Worm (Caenorhabditis elegans): ENCODE results near the gene msp-55.

DNA sequence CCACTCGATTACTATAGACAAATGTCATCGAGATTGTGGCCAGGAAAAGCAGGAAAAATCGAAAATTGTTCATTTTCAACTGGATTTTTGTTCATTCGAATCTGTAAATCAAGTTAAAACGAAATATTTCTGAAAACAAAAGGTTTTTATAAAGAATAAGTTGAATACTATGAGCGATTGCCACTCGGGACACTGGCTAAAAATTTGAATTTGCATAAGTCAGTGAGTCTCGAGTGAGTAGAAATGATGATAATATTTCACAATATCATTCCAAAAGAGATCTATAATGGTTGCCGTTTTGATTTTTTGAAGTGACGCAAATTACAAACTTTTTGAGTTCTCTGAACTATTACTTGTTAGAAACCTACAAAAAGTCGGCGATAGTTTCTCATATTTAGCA is 35.3 kb downstream of the msp-55 start, which contains the start of gene T28H11.8:
- TF ChIP-seq ztf-11 (tag; optimal IDR thresholded peaks at IDR 0.05) (no peak), pha-4 (tag; optimal IDR thresholded peaks at IDR 0.05) (no peak), unc-62 (GFP tag; optimal IDR thresholded peaks at IDR 0.05) (no peak), nhr-28 (tag; optimal IDR thresholded peaks at IDR 0.05) (no peak), hlh-1 (tag; optimal IDR thresholded peaks at IDR 0.05) (no peak), zip-8 (tag; optimal IDR thresholded peaks at IDR 0.05) (no peak), snpc-4 (tag; optimal IDR thresholded peaks at IDR 0.05) (no peak), nhr-237 (tag; optimal IDR thresholded peaks at IDR 0.05) (no peak), mep-1 (tag; optimal IDR thresholded peaks at IDR 0.05) (no peak), lin-13 (tag; optimal IDR thresholded peaks at IDR 0.05) (no peak), unc-39 (tag; optimal IDR thresholded peaks at IDR 0.05) (no peak), ceh-83 (GFP tag; optimal IDR thresholded peaks at IDR 0.05) (no peak), sptf-1 (tag; optimal IDR thresholded peaks at IDR 0.05) (no peak), nhr-12 (tag; optimal IDR thresholded peaks at IDR 0.05) (no peak)
